Worm (Caenorhabditis elegans) whole organism, L4 larva: ENCODE results near the gene grl-11.

Source experiments
- F26F4.8 ChIP-seq: fragments of 200-800 bp; sonication (Bioruptor generic); conservative IDR thresholded peaks from 2 replicates; pipeline ENCODE4 v1.3.6; 2022; ENCODE audit warnings: missing genetic modification characterization, missing compliant biosample characterization
- F37D6.2 ChIP-seq: sonication (generic microtip); optimal IDR thresholded peaks from 2 replicates; lab custom pipeline; 2016; ENCODE audit warnings: mild to moderate bottlenecking, missing genetic modification characterization, missing compliant biosample characterization
- F44E2.7 ChIP-seq: fragments of 200-800 bp; sonication (Bioruptor generic); IDR thresholded peaks from 2 replicates; pipeline ENCODE4 v2.1.2; 2022; ENCODE audit warnings: missing genetic modification characterization, missing compliant biosample characterization
- Y48G9A.11 ChIP-seq: fragments of 200-800 bp; sonication (Bioruptor generic); IDR thresholded peaks from 2 replicates; pipeline ENCODE4 v1.3.6; 2022; ENCODE audit warnings: missing genetic modification reagents, missing genetic modification characterization, missing compliant biosample characterization
- Y5F2A.4 ChIP-seq: fragments of 200-800 bp; sonication (Bioruptor generic); optimal IDR thresholded peaks from 2 replicates; lab custom pipeline; 2018; ENCODE audit warnings: mild to moderate bottlenecking, missing genetic modification characterization, missing compliant biosample characterization
- Y75B8A.6 ChIP-seq: fragments of 200-800 bp; sonication (Bioruptor generic); IDR thresholded peaks from 2 replicates; pipeline ENCODE4 v1.3.6; 2022; ENCODE audit warnings: missing genetic modification reagents, missing genetic modification characterization, missing compliant biosample characterization
- aha-1 ChIP-seq: fragments of 150-350 bp; peaks from one replicate; lab custom pipeline; 2014; ENCODE audit warnings: missing biosample characterization, missing genetic modification characterization
- attf-4 ChIP-seq: sonication (generic microtip); optimal IDR thresholded peaks from 3 replicates; lab custom pipeline; 2017; ENCODE audit warnings: missing biosample characterization, missing genetic modification characterization
- ceh-32 ChIP-seq: sonication (generic microtip); optimal IDR thresholded peaks from 2 replicates; lab custom pipeline; 2016; ENCODE audit warnings: mild to moderate bottlenecking, missing genetic modification characterization, missing compliant biosample characterization; ENCODE audit not compliant: poor library complexity
- ctbp-1 ChIP-seq: fragments of 200-800 bp; sonication (Bioruptor generic); IDR thresholded peaks from 2 replicates; pipeline ENCODE4 v1.3.6; 2022; ENCODE audit warnings: missing genetic modification reagents, missing genetic modification characterization, missing compliant biosample characterization
- daf-12 ChIP-seq: fragments of 150-350 bp; optimal IDR thresholded peaks from 2 replicates; lab custom pipeline; 2014; ENCODE audit warnings: missing biosample characterization, missing genetic modification reagents, missing genetic modification characterization
- dpl-1 ChIP-seq: fragments of 150-350 bp; optimal IDR thresholded peaks from 2 replicates; lab custom pipeline; 2014; ENCODE audit warnings: missing biosample characterization, missing genetic modification reagents, missing genetic modification characterization
- duxl-1 ChIP-seq: sonication (generic microtip); optimal IDR thresholded peaks from 2 replicates; lab custom pipeline; 2016; ENCODE audit warnings: mild to moderate bottlenecking, missing genetic modification characterization, moderate library complexity, missing compliant biosample characterization; ENCODE audit not compliant: poor library complexity
- dve-1 ChIP-seq: sonication (generic microtip); optimal IDR thresholded peaks from 2 replicates; lab custom pipeline; 2017; ENCODE audit warnings: antibody characterized with exemption, mild to moderate bottlenecking, missing genetic modification characterization, missing compliant biosample characterization; ENCODE audit not compliant: insufficient read depth
- egl-27 ChIP-seq: sonication (generic microtip); optimal IDR thresholded peaks from 3 replicates; lab custom pipeline; 2017; ENCODE audit warnings: missing biosample characterization, missing genetic modification reagents, missing genetic modification characterization
- hif-1 ChIP-seq, 2 experiments: sonication (generic microtip); optimal IDR thresholded peaks; 2 replicates each; lab custom pipeline; 2016 to 2017; ENCODE audit warnings: missing compliant biosample characterization in 2 of 2, missing genetic modification characterization in 2 of 2, missing genetic modification reagents in 2 of 2, missing genotype in 2 of 2, mild to moderate bottlenecking in 1 of 2
- hlh-11 ChIP-seq: fragments of 200-800 bp; sonication (Bioruptor generic); optimal IDR thresholded peaks from 2 replicates; lab custom pipeline; 2018; ENCODE audit warnings: mild to moderate bottlenecking, missing genetic modification characterization, missing compliant biosample characterization
- lim-7 ChIP-seq: fragments of 200-800 bp; sonication (Bioruptor generic); IDR thresholded peaks from 2 replicates; pipeline ENCODE4 v1.3.6; 2022; ENCODE audit warnings: missing genetic modification characterization, missing compliant biosample characterization
- lsy-2 ChIP-seq, 2 experiments: fragments of 150-350 bp in 1 of 2; sonication (generic microtip) in 1 of 2; optimal IDR thresholded peaks; 2 replicates each; lab custom pipeline; 2014 to 2017; ENCODE audit warnings: missing biosample characterization in 2 of 2, missing genetic modification characterization in 2 of 2
- mxl-3 ChIP-seq: fragments of 200-800 bp; sonication (Bioruptor generic); optimal IDR thresholded peaks from 2 replicates; lab custom pipeline; 2018; ENCODE audit warnings: mild to moderate bottlenecking, missing genetic modification characterization, missing compliant biosample characterization
- nhr-10 ChIP-seq: fragments of 150-350 bp; optimal IDR thresholded peaks from 2 replicates; lab custom pipeline; 2014; ENCODE audit warnings: missing biosample characterization, missing genetic modification characterization
- nhr-111 ChIP-seq: fragments of 200-800 bp; sonication (Bioruptor generic); optimal IDR thresholded peaks from 2 replicates; lab custom pipeline; 2018; ENCODE audit warnings: mild to moderate bottlenecking, missing genetic modification characterization, missing compliant biosample characterization
- nhr-25 ChIP-seq: sonication (generic microtip); optimal IDR thresholded peaks from 2 replicates; lab custom pipeline; 2017; ENCODE audit warnings: missing genetic modification characterization, mild to moderate bottlenecking, missing compliant biosample characterization, antibody characterized with exemption, moderate library complexity, borderline replicate concordance; ENCODE audit not compliant: insufficient read depth
- nhr-6 ChIP-seq: fragments of 150-350 bp; optimal IDR thresholded peaks from 2 replicates; lab custom pipeline; 2014; ENCODE audit warnings: missing biosample characterization, missing genetic modification characterization
- nhr-76 ChIP-seq: fragments of 150-350 bp; optimal IDR thresholded peaks from 2 replicates; lab custom pipeline; 2014; ENCODE audit warnings: missing biosample characterization, missing genetic modification characterization
- pqm-1 ChIP-seq: sonication (generic microtip); optimal IDR thresholded peaks from 2 replicates; lab custom pipeline; 2017; ENCODE audit warnings: missing biosample characterization, missing genetic modification characterization
- set-16 ChIP-seq: fragments of 200-800 bp; sonication (Bioruptor generic); IDR thresholded peaks from 2 replicates; pipeline ENCODE4 v1.3.6; 2022; ENCODE audit warnings: missing genetic modification reagents, missing genetic modification characterization, missing compliant biosample characterization
- skn-1 ChIP-seq: fragments of 150-350 bp; optimal IDR thresholded peaks from 2 replicates; lab custom pipeline; 2014; ENCODE audit warnings: missing biosample characterization, missing genetic modification characterization
- snpc-1.2 ChIP-seq: fragments of 200-800 bp; sonication (Bioruptor generic); IDR thresholded peaks from 2 replicates; pipeline ENCODE4 v1.3.6; 2022; ENCODE audit warnings: missing genetic modification reagents, missing genetic modification characterization, missing compliant biosample characterization
- spr-1 ChIP-seq: sonication (generic microtip); optimal IDR thresholded peaks from 2 replicates; lab custom pipeline; 2016; ENCODE audit warnings: mild to moderate bottlenecking, missing genetic modification characterization, missing compliant biosample characterization
- spr-3 ChIP-seq: fragments of 200-800 bp; sonication (Bioruptor generic); optimal IDR thresholded peaks from 2 replicates; lab custom pipeline; 2018; ENCODE audit warnings: mild to moderate bottlenecking, missing genetic modification characterization, missing compliant biosample characterization
- tag-97 ChIP-seq: fragments of 200-800 bp; sonication (Bioruptor generic); IDR thresholded peaks from 2 replicates; pipeline ENCODE4 v1.3.6; 2022; ENCODE audit warnings: missing genetic modification characterization, missing compliant biosample characterization
- unc-130 ChIP-seq: sonication (generic microtip); optimal IDR thresholded peaks from 2 replicates; lab custom pipeline; 2016; ENCODE audit warnings: missing genetic modification reagents, missing genetic modification characterization, missing compliant biosample characterization
- unc-62 ChIP-seq, 3 experiments: fragments of 150-350 bp in 1 of 3; sonication (generic microtip); optimal IDR thresholded peaks in 2 of 3; peaks in 1 of 3; 1 replicate in 1 of 3; 2 replicates in 2 of 3; lab custom pipeline; 2014 to 2017; ENCODE audit warnings: missing biosample characterization in 3 of 3, missing genetic modification characterization in 3 of 3, missing genetic modification reagents in 3 of 3, missing genotype in 1 of 3
- vab-7 ChIP-seq: fragments of 200-800 bp; sonication (Bioruptor generic); IDR thresholded peaks from 2 replicates; pipeline ENCODE4 v1.3.6; 2022; ENCODE audit warnings: missing genetic modification reagents, missing genetic modification characterization, missing compliant biosample characterization
- zfp-2 ChIP-seq: sonication (generic microtip); optimal IDR thresholded peaks from 2 replicates; lab custom pipeline; 2016; ENCODE audit warnings: mild to moderate bottlenecking, missing genetic modification characterization, missing compliant biosample characterization

The grl-11 gene

DNA sequence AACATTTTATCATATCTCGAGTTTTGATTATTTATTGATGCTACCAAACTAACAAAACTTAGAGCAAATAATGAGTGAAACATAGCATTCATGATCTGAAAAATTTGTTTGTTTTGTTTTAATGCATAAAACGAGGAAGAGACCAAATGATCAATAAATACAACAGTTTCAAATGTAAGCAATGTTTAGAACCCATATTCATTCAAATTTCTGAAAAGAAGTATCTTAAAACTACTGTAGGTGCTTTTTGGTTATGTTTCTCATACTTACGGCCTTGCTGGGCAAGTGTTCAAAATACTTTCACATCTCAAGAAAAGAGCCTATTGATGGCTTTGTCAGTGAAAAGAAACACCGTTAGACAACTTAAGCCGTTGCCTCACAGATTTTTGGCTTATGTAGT, 40.5 kb downstream of the grl-11 start, which contains the start of gene F02A9.1:
Gene F02A9.1, minus strand, starts transcription at position 101 of the 400 bp plus-strand sequence.
- TF ChIP-seq Y48G9A.11 (GFP tag; lab: Robert Waterston, UW) (no peak), Y5F2A.4 (no peak), hif-1 (tag; optimal IDR thresholded peaks at IDR 0.05; lab: Kevin White, UChicago) (no peak), vab-7 (no peak), hlh-11 (tag; lab: Kevin White, UChicago) (no peak), nhr-10 (no peak), F37D6.2 (tag; lab: Kevin White, UChicago) (no peak), zfp-2 (tag; lab: Kevin White, UChicago) (no peak), Y75B8A.6 (GFP tag; lab: Robert Waterston, UW) (no peak), mxl-3 (GFP tag; lab: Kevin White, UChicago) (no peak), egl-27 (tag; lab: Kevin White, UChicago) (no peak)

- no peak for TF ChIP-seq attf-4 (tag; lab: Kevin White, UChicago)
These were observed 42.6 kb downstream of the grl-11 start, which contains the start of gene F02A9.7 for ce11 chrIII:9075539-9075938. F02A9.7 (minus strand) TSS chrIII:9075639.

ce11 chrIII:9072704-9073103, 45.5 kb downstream of the grl-11 start:
- no peak for TF ChIP-seq set-16 (GFP tag; lab: Robert Waterston, UW)
- TF ChIP-seq duxl-1 (tag; lab: Kevin White, UChicago), result no peak
- TF ChIP-seq dpl-1 (GFP tag; lab: Kevin White, UChicago), result no peak
- TF ChIP-seq unc-130, result no peak
- no peak for TF ChIP-seq Y5F2A.4
- TF ChIP-seq unc-62 (GFP tag; optimal IDR thresholded peaks at IDR 0.05 in 1 of 2; lab: Kevin White, UChicago), result peak in 1 of 2 experiments; percentile 93
- no peak for TF ChIP-seq unc-62 (tag; optimal IDR thresholded peaks at IDR 0.05; lab: Kevin White, UChicago)

- TF ChIP-seq snpc-1.2 (GFP tag; lab: Robert Waterston, UW), result no peak
- TF ChIP-seq lsy-2 (tag; optimal IDR thresholded peaks at IDR 0.05; lab: Kevin White, UChicago), result no peak
- TF ChIP-seq lim-7, result no peak
- no peak for TF ChIP-seq vab-7
- no peak for TF ChIP-seq nhr-111 (GFP tag; lab: Kevin White, UChicago)
- TF ChIP-seq zfp-2 (tag; lab: Kevin White, UChicago), result no peak
- no peak for TF ChIP-seq spr-3 (GFP tag; lab: Kevin White, UChicago)
- no peak for TF ChIP-seq nhr-6 (tag; lab: Kevin White, UChicago)
- TF ChIP-seq mxl-3 (GFP tag; lab: Kevin White, UChicago), result no peak
- TF ChIP-seq nhr-10, result no peak
- no peak for TF ChIP-seq F44E2.7
- TF ChIP-seq F26F4.8 (GFP tag; lab: Robert Waterston, UW), result no peak
- TF ChIP-seq skn-1 (tag; lab: Kevin White, UChicago), result no peak
- no peak for TF ChIP-seq spr-1 (tag; lab: Kevin White, UChicago)
These were observed 46.8 kb downstream of the grl-11 start, which contains the start of gene lin-12 for ce11 chrIII:9071372-9071771. lin-12 (minus strand) TSS chrIII:9071472.

DNA sequence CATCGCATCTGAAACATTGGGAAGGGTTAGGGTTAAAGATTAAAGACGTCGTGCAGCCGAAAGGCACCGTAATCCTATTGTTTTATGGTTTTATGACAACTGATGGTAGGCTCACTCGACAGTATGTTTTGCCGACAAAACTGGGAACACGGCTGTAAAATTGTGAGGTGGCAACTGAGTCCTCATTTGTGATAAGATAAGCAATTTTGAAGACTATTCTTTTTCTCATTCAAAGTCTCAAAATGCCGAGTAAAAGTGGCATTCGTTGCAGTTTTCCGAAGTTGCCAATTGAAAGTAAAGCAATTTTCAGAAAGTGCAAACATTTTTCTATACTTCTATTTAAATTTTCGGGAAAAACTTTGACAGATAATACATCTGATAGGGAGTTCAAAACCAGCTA, 48.5 kb downstream of the grl-11 start:
- TF ChIP-seq aha-1 (tag; lab: Kevin White, UChicago) (peak; percentile 71), dve-1 (tag; lab: Kevin White, UChicago) (peak; percentile 1), ctbp-1 (GFP tag; lab: Robert Waterston, UW) (no peak), egl-27 (tag; lab: Kevin White, UChicago) (no peak), nhr-25 (tag; lab: Kevin White, UChicago) (no peak), daf-12 (tag; lab: Kevin White, UChicago) (no peak), ceh-32 (tag; lab: Kevin White, UChicago) (no peak), zfp-2 (tag; lab: Kevin White, UChicago) (no peak), F26F4.8 (GFP tag; lab: Robert Waterston, UW) (no peak), nhr-76 (tag; lab: Kevin White, UChicago) (no peak), tag-97 (GFP tag; lab: Robert Waterston, UW) (no peak), pqm-1 (tag; lab: Kevin White, UChicago) (peak; percentile 59), skn-1 (tag; lab: Kevin White, UChicago) (no peak)
- TF ChIP-seq, all 104 proteins: peak for 3
